Fruit fly (Drosophila melanogaster): Measurements from ENCODE around the gene Hr39.

The Hr39 gene

dm6 chr2L:21260869-21261268, 23.8 kb downstream of the Hr39 start (continued):
- peak; percentile 74 for TF ChIP-seq CG9797 (GFP tag; optimal IDR thresholded peaks at IDR 0.05)
- no peak for TF ChIP-seq CG12219 (GFP tag; optimal IDR thresholded peaks at IDR 0.05)
- no peak for TF ChIP-seq twi (tag; optimal IDR thresholded peaks at IDR 0.05)
- TF ChIP-seq esg (GFP tag; conservative IDR thresholded peaks at IDR 0.05) = no peak
- TF ChIP-seq CG1233 (GFP tag; optimal IDR thresholded peaks at IDR 0.05) = peak; percentile 12
- no peak for TF ChIP-seq Eip74EF (GFP tag; optimal IDR thresholded peaks at IDR 0.05)
- TF ChIP-seq ci (GFP tag; IDR thresholded peaks at IDR 0.05) = no peak; the same call in 2 of the 3 replicates
- no peak for TF ChIP-seq CG6689 (GFP tag; IDR thresholded peaks at IDR 0.05)
- TF ChIP-seq otp (GFP tag; IDR thresholded peaks at IDR 0.05) = no peak
- no peak for TF ChIP-seq Rfx (GFP tag; IDR thresholded peaks at IDR 0.05)
- no peak for TF ChIP-seq sim (GFP tag; IDR thresholded peaks at IDR 0.05)
- no peak for TF ChIP-seq salm (tag; optimal IDR thresholded peaks at IDR 0.05)
- TF ChIP-seq CG1792 (GFP tag; optimal IDR thresholded peaks at IDR 0.05) = no peak
- TF ChIP-seq klu (GFP tag; IDR thresholded peaks at IDR 0.05) = no peak
- TF ChIP-seq CG4707 (GFP tag; optimal IDR thresholded peaks at IDR 0.05) = no peak
- peak; percentile 5 for TF ChIP-seq HLH54F (GFP tag; optimal IDR thresholded peaks at IDR 0.05)
- no peak for TF ChIP-seq ara (GFP tag; IDR thresholded peaks at IDR 0.05)
- TF ChIP-seq PHDP (tag; optimal IDR thresholded peaks at IDR 0.05) = peak; percentile 21
- no peak for TF ChIP-seq emc (GFP tag; optimal IDR thresholded peaks at IDR 0.05)
- peak; percentile 13 for TF ChIP-seq Hsf (GFP tag; optimal IDR thresholded peaks at IDR 0.05)
- peak; percentile 12 for TF ChIP-seq maf-S (GFP tag; optimal IDR thresholded peaks at IDR 0.05)
- TF ChIP-seq CG17568 (GFP tag; optimal IDR thresholded peaks at IDR 0.05) = peak; percentile 15
- no peak for TF ChIP-seq Lim3 (GFP tag; IDR thresholded peaks at IDR 0.05)
- peak; percentile 22 for TF ChIP-seq Ets97D (GFP tag; optimal IDR thresholded peaks at IDR 0.05)
- no peak for TF ChIP-seq ab (GFP tag; optimal IDR thresholded peaks at IDR 0.05)
- TF ChIP-seq dan (GFP tag; IDR thresholded peaks at IDR 0.05) = no peak
- no peak for TF ChIP-seq slbo (GFP tag; IDR thresholded peaks at IDR 0.05)
- no peak for TF ChIP-seq prd (optimal IDR thresholded peaks at IDR 0.05)
- TF ChIP-seq prd (GFP tag; IDR thresholded peaks at IDR 0.05) = no peak
- peak; percentile 41 for TF ChIP-seq CG17186 (GFP tag; optimal IDR thresholded peaks at IDR 0.05)
- no peak; the same call in 1 of the 2 replicates for TF ChIP-seq Bgb (GFP tag; IDR thresholded peaks at IDR 0.05; ENCODE audit: partially characterized antibody)
- no peak for TF ChIP-seq CG10959 (GFP tag; IDR thresholded peaks at IDR 0.05)
- TF ChIP-seq Oli (tag; optimal IDR thresholded peaks at IDR 0.05) = no peak
- no peak for TF ChIP-seq CG4854 (GFP tag; optimal IDR thresholded peaks at IDR 0.05)
- TF ChIP-seq CG15011 (GFP tag; optimal IDR thresholded peaks at IDR 0.05) = no peak
- TF ChIP-seq CG31365 (tag; optimal IDR thresholded peaks at IDR 0.05) = no peak
- no peak for TF ChIP-seq CG34422 (GFP tag; IDR thresholded peaks at IDR 0.05)
- no peak for TF ChIP-seq sna (GFP tag; IDR thresholded peaks at IDR 0.05; ENCODE audit: partially characterized antibody)
- no peak for TF ChIP-seq en (GFP tag; optimal IDR thresholded peaks at IDR 0.05)
- TF ChIP-seq Nf-YB (GFP tag; optimal IDR thresholded peaks at IDR 0.05) = no peak
- no peak for TF ChIP-seq ttk (GFP tag; IDR thresholded peaks at IDR 0.05)
- TF ChIP-seq wek (GFP tag; optimal IDR thresholded peaks at IDR 0.05) = peak; percentile 99
- TF ChIP-seq Mrtf (GFP tag; IDR thresholded peaks at IDR 0.05) = no peak
- TF ChIP-seq CG11247 (GFP tag; IDR thresholded peaks at IDR 0.05) = no peak
- no peak for TF ChIP-seq bsh (GFP tag; optimal IDR thresholded peaks at IDR 0.05)
- TF ChIP-seq CG31388 (GFP tag; optimal IDR thresholded peaks at IDR 0.05) = no peak
- peak; percentile 19 for TF ChIP-seq pho (GFP tag; optimal IDR thresholded peaks at IDR 0.05)
- TF ChIP-seq jigr1 (GFP tag; IDR thresholded peaks at IDR 0.05) = no peak
- peak; percentile 43 for TF ChIP-seq Scr (GFP tag; IDR thresholded peaks at IDR 0.05; ENCODE audit: partially characterized antibody)
- TF ChIP-seq zfh1 (GFP tag; IDR thresholded peaks at IDR 0.05) = no peak
- peak; percentile 28 for TF ChIP-seq ind (GFP tag; optimal IDR thresholded peaks at IDR 0.05)
- no peak for TF ChIP-seq wdn (GFP tag; IDR thresholded peaks at IDR 0.05)
- peak; percentile 7 for TF ChIP-seq CG8924 (tag; optimal IDR thresholded peaks at IDR 0.05)
